Worm (Caenorhabditis elegans) whole organism, L4 larva: ENCODE data around the gene ssq-3.

ENCODE experiments used
- F10B5.3 ChIP-seq: sonication (generic microtip); optimal IDR thresholded peaks from 2 replicates; lab custom pipeline; 2016; ENCODE audit warnings: mild to moderate bottlenecking, missing genetic modification characterization, missing compliant biosample characterization
- F37D6.2 ChIP-seq: sonication (generic microtip); optimal IDR thresholded peaks from 2 replicates; lab custom pipeline; 2016; ENCODE audit warnings: mild to moderate bottlenecking, missing genetic modification characterization, missing compliant biosample characterization
- F44E2.7 ChIP-seq: fragments of 200-800 bp; sonication (Bioruptor generic); IDR thresholded peaks from 2 replicates; pipeline ENCODE4 v2.1.2; 2022; ENCODE audit warnings: missing genetic modification characterization, missing compliant biosample characterization
- Y75B8A.6 ChIP-seq: fragments of 200-800 bp; sonication (Bioruptor generic); IDR thresholded peaks from 2 replicates; pipeline ENCODE4 v1.3.6; 2022; ENCODE audit warnings: missing genetic modification reagents, missing genetic modification characterization, missing compliant biosample characterization
- ama-1 ChIP-seq: fragments of 150-350 bp; optimal IDR thresholded peaks from 2 replicates; lab custom pipeline; 2014; ENCODE audit warnings: inconsistent platforms, mixed read lengths
- ceh-20 ChIP-seq: fragments of 200-800 bp; sonication (Bioruptor generic); IDR thresholded peaks from 2 replicates; pipeline ENCODE4 v1.3.6; 2022; ENCODE audit warnings: missing genetic modification reagents, missing genetic modification characterization, missing compliant biosample characterization
- ceh-28 ChIP-seq: fragments of 150-350 bp; optimal IDR thresholded peaks from 2 replicates; lab custom pipeline; 2014; ENCODE audit warnings: missing biosample characterization, missing genetic modification reagents, missing genetic modification characterization
- ceh-62 ChIP-seq: sonication (generic microtip); optimal IDR thresholded peaks from 2 replicates; lab custom pipeline; 2017; ENCODE audit warnings: missing biosample characterization, missing genetic modification characterization
- ceh-82 ChIP-seq: sonication (generic microtip); optimal IDR thresholded peaks from 2 replicates; lab custom pipeline; 2017; ENCODE audit warnings: missing biosample characterization, missing genetic modification characterization
- ces-1 ChIP-seq: fragments of 150-350 bp; sonication (generic microtip); optimal IDR thresholded peaks from 4 replicates; lab custom pipeline; 2014; ENCODE audit warnings: missing biosample characterization, missing genetic modification reagents, missing genetic modification characterization
- daf-8 ChIP-seq: fragments of 200-800 bp; sonication (Bioruptor generic); IDR thresholded peaks from 2 replicates; pipeline ENCODE4 v1.3.6; 2022; ENCODE audit warnings: missing genetic modification characterization, missing compliant biosample characterization
- dmd-6 ChIP-seq: fragments of 200-800 bp; sonication (Bioruptor generic); IDR thresholded peaks from 2 replicates; pipeline ENCODE4 v1.3.6; 2022; ENCODE audit warnings: missing genetic modification reagents, missing genetic modification characterization, missing compliant biosample characterization
- dmd-9 ChIP-seq: fragments of 200-800 bp; sonication (Bioruptor generic); IDR thresholded peaks from 2 replicates; pipeline ENCODE4 v1.3.6; 2022; ENCODE audit warnings: missing genetic modification reagents, missing genetic modification characterization, missing compliant biosample characterization
- duxl-1 ChIP-seq: sonication (generic microtip); optimal IDR thresholded peaks from 2 replicates; lab custom pipeline; 2016; ENCODE audit warnings: mild to moderate bottlenecking, missing genetic modification characterization, moderate library complexity, missing compliant biosample characterization; ENCODE audit not compliant: poor library complexity
- egl-27 ChIP-seq: sonication (generic microtip); optimal IDR thresholded peaks from 3 replicates; lab custom pipeline; 2017; ENCODE audit warnings: missing biosample characterization, missing genetic modification reagents, missing genetic modification characterization
- hif-1 ChIP-seq, 2 experiments: sonication (generic microtip); optimal IDR thresholded peaks; 2 replicates each; lab custom pipeline; 2016 to 2017; ENCODE audit warnings: missing compliant biosample characterization in 2 of 2, missing genetic modification characterization in 2 of 2, missing genetic modification reagents in 2 of 2, missing genotype in 2 of 2, mild to moderate bottlenecking in 1 of 2
- hmg-1.1 ChIP-seq: fragments of 200-800 bp; sonication (Bioruptor generic); IDR thresholded peaks from 2 replicates; pipeline ENCODE4 v1.3.6; 2022; ENCODE audit warnings: missing genetic modification reagents, missing genetic modification characterization, missing compliant biosample characterization
- jun-1 ChIP-seq: fragments of 150-350 bp; optimal IDR thresholded peaks from 2 replicates; lab custom pipeline; 2014; ENCODE audit warnings: missing biosample characterization, missing genetic modification reagents, missing genetic modification characterization
- lin-1 ChIP-seq: fragments of 200-800 bp; sonication (Bioruptor generic); IDR thresholded peaks from 2 replicates; pipeline ENCODE4 v1.3.6; 2022; ENCODE audit warnings: missing genetic modification reagents, missing genetic modification characterization, missing compliant biosample characterization
- lin-15B ChIP-seq: fragments of 150-350 bp; sonication (generic microtip); optimal IDR thresholded peaks from 3 replicates; lab custom pipeline; 2014; ENCODE audit warnings: missing biosample characterization, missing genetic modification characterization
- lin-39 ChIP-seq: fragments of 150-350 bp; optimal IDR thresholded peaks from 2 replicates; lab custom pipeline; 2014; ENCODE audit warnings: missing biosample characterization, missing genetic modification reagents, missing genetic modification characterization
- lir-3 ChIP-seq: sonication (generic microtip); optimal IDR thresholded peaks from 2 replicates; lab custom pipeline; 2016; ENCODE audit warnings: mild to moderate bottlenecking, missing genetic modification characterization, missing compliant biosample characterization
- madf-9 ChIP-seq: fragments of 200-800 bp; sonication (Bioruptor generic); conservative IDR thresholded peaks from 2 replicates; pipeline ENCODE4 v1.3.6; 2022; ENCODE audit warnings: missing genetic modification reagents, missing genetic modification characterization, missing compliant biosample characterization
- mdl-1 ChIP-seq, 2 experiments: fragments of 150-350 bp in 1 of 2; sonication (generic microtip) in 1 of 2; optimal IDR thresholded peaks; 2 replicates each; lab custom pipeline; 2014 to 2017; ENCODE audit warnings: missing biosample characterization in 2 of 2, missing genetic modification characterization in 2 of 2
- mdt-29 ChIP-seq: fragments of 200-800 bp; sonication (Bioruptor generic); IDR thresholded peaks from 2 replicates; pipeline ENCODE4 v1.3.6; 2022; ENCODE audit warnings: missing genetic modification reagents, missing genetic modification characterization, missing compliant biosample characterization
- mep-1 ChIP-seq: fragments of 150-350 bp; sonication (generic microtip); optimal IDR thresholded peaks from 3 replicates; lab custom pipeline; 2014; ENCODE audit warnings: missing biosample characterization, missing genetic modification characterization
- mes-2 ChIP-seq: sonication (generic microtip); optimal IDR thresholded peaks from 2 replicates; lab custom pipeline; 2016; ENCODE audit warnings: missing genotype, mild to moderate bottlenecking, missing genetic modification characterization, missing compliant biosample characterization; ENCODE audit not compliant: poor library complexity, severe bottlenecking
- mxl-2 ChIP-seq: fragments of 200-800 bp; sonication (Bioruptor generic); conservative IDR thresholded peaks from 2 replicates; pipeline ENCODE4 v1.3.6; 2022; ENCODE audit warnings: missing genetic modification reagents, missing genetic modification characterization, missing compliant biosample characterization
- mxl-3 ChIP-seq: fragments of 200-800 bp; sonication (Bioruptor generic); optimal IDR thresholded peaks from 2 replicates; lab custom pipeline; 2018; ENCODE audit warnings: mild to moderate bottlenecking, missing genetic modification characterization, missing compliant biosample characterization
- nhr-111 ChIP-seq: fragments of 200-800 bp; sonication (Bioruptor generic); optimal IDR thresholded peaks from 2 replicates; lab custom pipeline; 2018; ENCODE audit warnings: mild to moderate bottlenecking, missing genetic modification characterization, missing compliant biosample characterization
- nhr-237 ChIP-seq: sonication (generic microtip); optimal IDR thresholded peaks from 2 replicates; lab custom pipeline; 2017; ENCODE audit warnings: missing biosample characterization, missing genetic modification characterization
- nhr-25 ChIP-seq: sonication (generic microtip); optimal IDR thresholded peaks from 2 replicates; lab custom pipeline; 2017; ENCODE audit warnings: missing genetic modification characterization, mild to moderate bottlenecking, missing compliant biosample characterization, antibody characterized with exemption, moderate library complexity, borderline replicate concordance; ENCODE audit not compliant: insufficient read depth
- nhr-28 ChIP-seq: fragments of 150-350 bp; optimal IDR thresholded peaks from 2 replicates; lab custom pipeline; 2014; ENCODE audit warnings: missing biosample characterization, missing genetic modification characterization
- nhr-42 ChIP-seq: fragments of 200-800 bp; sonication (Bioruptor generic); IDR thresholded peaks from 2 replicates; pipeline ENCODE4 v1.3.6; 2022; ENCODE audit warnings: missing genetic modification characterization, missing compliant biosample characterization
- nhr-48 ChIP-seq: sonication (generic microtip); optimal IDR thresholded peaks from 2 replicates; lab custom pipeline; 2016; ENCODE audit warnings: mild to moderate bottlenecking, missing genetic modification characterization, missing compliant biosample characterization
- nhr-76 ChIP-seq: fragments of 150-350 bp; optimal IDR thresholded peaks from 2 replicates; lab custom pipeline; 2014; ENCODE audit warnings: missing biosample characterization, missing genetic modification characterization
- nhr-77 ChIP-seq: fragments of 150-350 bp; optimal IDR thresholded peaks from 2 replicates; lab custom pipeline; 2014; ENCODE audit warnings: missing biosample characterization, missing genetic modification characterization
- pha-4 ChIP-seq, 2 experiments: fragments of 150-350 bp in 1 of 2; fragments of 200-800 bp in 1 of 2; sonication (Bioruptor generic) in 1 of 2; IDR thresholded peaks in 1 of 2; optimal IDR thresholded peaks in 1 of 2; 2 replicates each; pipeline versions ENCODE4 v1.3.6 to Lab custom; 2014 to 2022; ENCODE audit warnings: missing genetic modification characterization in 2 of 2, missing genetic modification reagents in 2 of 2, missing biosample characterization in 1 of 2, missing compliant biosample characterization in 1 of 2
- php-3 ChIP-seq: fragments of 200-800 bp; sonication (Bioruptor generic); IDR thresholded peaks from 2 replicates; pipeline ENCODE4 v1.3.6; 2022; ENCODE audit warnings: missing genetic modification reagents, missing genetic modification characterization, missing compliant biosample characterization
- sdz-12 ChIP-seq: fragments of 200-800 bp; sonication (Bioruptor generic); optimal IDR thresholded peaks from 2 replicates; lab custom pipeline; 2018; ENCODE audit warnings: mild to moderate bottlenecking, missing genetic modification characterization, missing compliant biosample characterization
- snpc-1.2 ChIP-seq: fragments of 200-800 bp; sonication (Bioruptor generic); IDR thresholded peaks from 2 replicates; pipeline ENCODE4 v1.3.6; 2022; ENCODE audit warnings: missing genetic modification reagents, missing genetic modification characterization, missing compliant biosample characterization
- spr-1 ChIP-seq: sonication (generic microtip); optimal IDR thresholded peaks from 2 replicates; lab custom pipeline; 2016; ENCODE audit warnings: mild to moderate bottlenecking, missing genetic modification characterization, missing compliant biosample characterization
- tra-1 ChIP-seq: fragments of 200-800 bp; sonication (Bioruptor generic); IDR thresholded peaks from 2 replicates; pipeline ENCODE4 v1.3.6; 2022; ENCODE audit warnings: missing genetic modification reagents, missing genetic modification characterization, missing compliant biosample characterization
- unc-39 ChIP-seq: sonication (generic microtip); optimal IDR thresholded peaks from 2 replicates; lab custom pipeline; 2017; ENCODE audit warnings: missing biosample characterization, missing genetic modification characterization
- vab-7 ChIP-seq: fragments of 200-800 bp; sonication (Bioruptor generic); IDR thresholded peaks from 2 replicates; pipeline ENCODE4 v1.3.6; 2022; ENCODE audit warnings: missing genetic modification reagents, missing genetic modification characterization, missing compliant biosample characterization
- zag-1 ChIP-seq: fragments of 150-350 bp; optimal IDR thresholded peaks from 2 replicates; lab custom pipeline; 2014; ENCODE audit warnings: missing biosample characterization, missing genetic modification characterization
- zip-11 ChIP-seq: fragments of 200-800 bp; sonication (Bioruptor generic); IDR thresholded peaks from 2 replicates; pipeline ENCODE4 v1.3.6; 2022; ENCODE audit warnings: missing genetic modification characterization, missing compliant biosample characterization
- zip-2 ChIP-seq: fragments of 150-350 bp; optimal IDR thresholded peaks from 2 replicates; lab custom pipeline; 2014; ENCODE audit warnings: missing biosample characterization, missing genetic modification characterization
- ztf-11 ChIP-seq: fragments of 150-350 bp; optimal IDR thresholded peaks from 2 replicates; lab custom pipeline; 2014; ENCODE audit warnings: missing biosample characterization, missing genetic modification characterization
- ztf-7 ChIP-seq: fragments of 150-350 bp; optimal IDR thresholded peaks from 2 replicates; lab custom pipeline; 2014; ENCODE audit warnings: missing biosample characterization, missing genetic modification characterization

Gene ssq-3

DNA sequence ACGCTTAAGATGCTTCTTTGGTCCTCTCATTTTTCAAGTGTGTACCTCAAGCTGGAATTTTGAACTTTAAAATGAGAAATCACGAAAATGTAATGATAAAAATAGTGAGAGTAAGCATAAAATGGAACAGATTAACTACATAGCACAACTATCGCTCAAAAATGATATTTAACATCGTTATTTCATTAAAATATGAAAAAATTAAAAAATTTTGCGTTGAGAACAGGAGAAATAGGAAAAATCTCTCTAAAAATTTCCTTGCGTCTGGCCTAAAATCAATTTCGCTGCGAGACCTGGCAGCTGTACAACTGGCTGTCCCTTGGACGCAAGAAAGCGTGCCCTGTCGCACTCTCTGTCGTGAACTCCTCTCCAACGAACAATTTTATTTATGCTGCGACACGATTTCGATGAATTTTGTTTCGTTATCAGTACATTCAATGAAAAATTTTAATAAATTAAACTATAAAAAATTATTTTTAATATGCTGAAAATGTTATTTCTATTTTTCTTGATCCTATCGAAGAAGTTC is 26.7 kb upstream of the ssq-3 start, which contains the start of gene rps-4 (continued):
- TF ChIP-seq zip-2 (tag; lab: Kevin White, UChicago) (no peak), ceh-82 (tag; lab: Kevin White, UChicago) (no peak), unc-39 (tag; lab: Kevin White, UChicago) (no peak), mes-2 (tag; lab: Kevin White, UChicago) (peak; percentile 93), daf-8 (GFP tag; lab: Robert Waterston, UW) (no peak), hif-1 (tag; optimal IDR thresholded peaks at IDR 0.05; lab: Kevin White, UChicago) (peak in 1 of 2 experiments; percentile 67), snpc-1.2 (GFP tag; lab: Robert Waterston, UW) (peak; percentile 74), nhr-77 (tag; lab: Kevin White, UChicago) (peak; percentile 86), Y75B8A.6 (GFP tag; lab: Robert Waterston, UW) (no peak), nhr-28 (tag; lab: Kevin White, UChicago) (peak; percentile 87), F44E2.7 (no peak), nhr-237 (tag; lab: Kevin White, UChicago) (no peak), F37D6.2 (tag; lab: Kevin White, UChicago) (peak; percentile 59), lin-39 (tag; lab: Kevin White, UChicago) (no peak), nhr-42 (GFP tag; lab: Robert Waterston, UW) (0 out of 2 replicates have a peak, but pooled peaks have one; percentile 66), dmd-6 (GFP tag; lab: Robert Waterston, UW) (peak; percentile 83), lin-1 (GFP tag; lab: Robert Waterston, UW) (no peak), duxl-1 (no peak), ceh-20 (GFP tag; lab: Robert Waterston, UW) (peak; percentile 79), nhr-76 (tag; lab: Kevin White, UChicago) (no peak), mdt-29 (GFP tag; lab: Robert Waterston, UW) (peak; percentile 66), mdl-1 (tag; optimal IDR thresholded peaks at IDR 0.05; lab: Kevin White, UChicago) (peak in 1 of 2 experiments; percentile 57), egl-27 (tag; lab: Kevin White, UChicago) (no peak), nhr-111 (GFP tag; lab: Kevin White, UChicago) (no peak), jun-1 (tag; lab: Kevin White, UChicago) (peak; percentile 23), nhr-48 (peak; percentile 53), F10B5.3 (tag; lab: Kevin White, UChicago) (no peak), ama-1 (peak; percentile 43), vab-7 (GFP tag; lab: Robert Waterston, UW) (peak; percentile 50; the same call in 1 of the 2 replicates), ztf-11 (tag; lab: Kevin White, UChicago) (no peak), tra-1 (GFP tag; lab: Robert Waterston, UW) (peak; percentile 73; the same call in 1 of the 2 replicates), ceh-28 (tag; lab: Kevin White, UChicago) (no peak), mxl-3 (GFP tag; lab: Kevin White, UChicago) (peak; percentile 44), dmd-9 (GFP tag; lab: Robert Waterston, UW) (peak; percentile 69), php-3 (GFP tag; lab: Robert Waterston, UW) (0 out of 2 replicates have a peak, but pooled peaks have one; percentile 42), ceh-62 (no peak), mep-1 (peak; percentile 89), spr-1 (tag; lab: Kevin White, UChicago) (peak; percentile 65), madf-9 (no peak; the same call in 1 of the 2 replicates), hmg-1.1 (GFP tag; lab: Robert Waterston, UW) (no peak; the same call in 1 of the 2 replicates), ztf-7 (tag; lab: Kevin White, UChicago) (no peak), zip-11 (GFP tag; lab: Robert Waterston, UW) (no peak), sdz-12 (GFP tag; lab: Kevin White, UChicago) (no peak), ces-1 (no peak), zag-1 (tag; lab: Kevin White, UChicago) (no peak), lir-3 (tag; lab: Kevin White, UChicago) (no peak), nhr-25 (peak; percentile 43), mxl-2 (GFP tag; lab: Robert Waterston, UW) (no peak), pha-4 (GFP tag; IDR thresholded peaks at IDR 0.05; lab: Robert Waterston, UW) (peak; percentile 68), pha-4 (tag; optimal IDR thresholded peaks at IDR 0.05; lab: Kevin White, UChicago) (peak; percentile 62), lin-15B (tag; lab: Kevin White, UChicago) (peak; percentile 74)
